Worm (Caenorhabditis elegans): ENCODE data around the gene gas-1.

ce11 chrX:15537362-15537761 lies 52.8 kb downstream of the gas-1 start, which contains the start of the genes olrn-1 and C02C6.14:
- no peak for TF ChIP-seq med-1 (GFP tag; optimal IDR thresholded peaks at IDR 0.05; ENCODE audit: insufficient read depth)
- TF ChIP-seq ref-1 (GFP tag; conservative IDR thresholded peaks at IDR 0.05), result no peak
- TF ChIP-seq ztf-29 (GFP tag; IDR thresholded peaks at IDR 0.05), result no peak
- TF ChIP-seq T22C8.4 (GFP tag; IDR thresholded peaks at IDR 0.05), result no peak
- no peak for TF ChIP-seq tab-1 (GFP tag; IDR thresholded peaks at IDR 0.05)
- no peak for TF ChIP-seq ztf-23 (GFP tag; IDR thresholded peaks at IDR 0.05)
- no peak for TF ChIP-seq flt-1 (GFP tag; IDR thresholded peaks at IDR 0.05)

Data from whole organism, midembryonic.